Fruit fly (Drosophila melanogaster): ENCODE results near the gene CG32793.

The CG32793 gene

DNA sequence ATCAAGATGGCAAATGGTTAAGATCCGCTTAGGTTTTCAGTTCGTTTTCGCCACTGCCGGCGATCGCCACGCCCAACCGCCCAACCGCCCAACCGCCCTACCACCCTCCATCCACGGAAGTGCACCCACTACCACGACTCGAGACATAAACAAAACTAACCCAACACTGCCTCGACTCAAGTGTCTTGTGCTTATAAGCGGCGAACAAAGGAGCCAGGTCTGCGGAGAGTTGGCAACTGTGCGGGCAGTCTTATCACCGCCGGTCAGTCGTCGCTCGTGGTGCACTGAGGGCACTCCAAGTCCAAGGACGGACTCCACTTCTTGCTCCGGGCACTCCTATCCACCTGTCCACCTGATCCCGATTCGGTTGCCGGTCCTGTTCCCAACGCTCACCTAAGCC lies 39.1 kb upstream of the CG32793 start, which contains the start of gene CG3526:
Gene CG3526 (plus strand): TSS at position 301 of the 400 bp plus-strand sequence.
- TF ChIP-seq vri (GFP tag; optimal IDR thresholded peaks at IDR 0.05): no peak
- no peak for TF ChIP-seq salr (GFP tag; optimal IDR thresholded peaks at IDR 0.05)
- TF ChIP-seq Gug (GFP tag; IDR thresholded peaks at IDR 0.05): no peak
- TF ChIP-seq Hr38 (GFP tag; optimal IDR thresholded peaks at IDR 0.05): no peak
- no peak for TF ChIP-seq Sox15 (GFP tag; optimal IDR thresholded peaks at IDR 0.05)
- TF ChIP-seq CG6163 (GFP tag; IDR thresholded peaks at IDR 0.05): no peak
- no peak for TF ChIP-seq CG11294 (GFP tag; IDR thresholded peaks at IDR 0.05)
- TF ChIP-seq CG8632 (GFP tag; optimal IDR thresholded peaks at IDR 0.05): no peak
- TF ChIP-seq CG8319 (GFP tag; optimal IDR thresholded peaks at IDR 0.05): no peak

DNA sequence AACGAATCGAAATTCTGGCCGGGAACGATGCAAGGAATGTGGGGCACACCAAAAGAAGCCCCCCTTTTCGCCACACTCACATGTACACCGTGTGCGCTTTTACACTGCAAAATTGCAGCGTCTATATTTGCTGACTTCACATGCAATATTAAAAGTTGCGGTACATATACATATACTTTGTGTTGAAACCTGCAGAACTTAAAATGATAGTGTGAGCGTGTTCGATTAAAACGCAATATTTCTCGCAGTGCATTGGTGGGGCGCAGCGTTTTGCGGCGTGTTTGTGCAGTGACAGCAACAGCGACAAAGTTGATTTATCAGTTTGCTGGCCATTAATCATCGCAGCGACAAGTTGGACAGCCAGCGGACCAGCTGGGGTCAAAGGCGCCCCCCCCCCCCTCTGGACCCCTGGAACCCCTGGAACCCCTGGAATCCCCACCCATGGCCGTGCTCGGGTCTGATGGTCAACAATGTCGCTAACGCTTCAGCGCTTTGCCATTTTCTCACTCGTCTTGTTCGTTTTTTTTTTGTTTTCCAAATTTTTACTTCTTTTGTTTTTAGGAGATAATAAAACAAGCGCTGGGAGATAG lies 22.4 kb upstream of the CG32793 start:
- TF ChIP-seq Ets96B (tag; optimal IDR thresholded peaks at IDR 0.05): peak; percentile 14
- peak; percentile 10 for TF ChIP-seq CG6792 (GFP tag; optimal IDR thresholded peaks at IDR 0.05)
- TF ChIP-seq CG11294 (GFP tag; IDR thresholded peaks at IDR 0.05): no peak
- TF ChIP-seq achi (GFP tag; optimal IDR thresholded peaks at IDR 0.05): peak; percentile 3
- TF ChIP-seq salr (GFP tag; optimal IDR thresholded peaks at IDR 0.05): no peak
- peak; percentile 49 for TF ChIP-seq topi (GFP tag; optimal IDR thresholded peaks at IDR 0.05)
- peak; percentile 45 for TF ChIP-seq cyc (GFP tag; optimal IDR thresholded peaks at IDR 0.05)
- peak; percentile 24 for TF ChIP-seq OdsH (GFP tag; optimal IDR thresholded peaks at IDR 0.05)
- TF ChIP-seq Hr39 (GFP tag; optimal IDR thresholded peaks at IDR 0.05): peak; percentile 55
- TF ChIP-seq dac (GFP tag; optimal IDR thresholded peaks at IDR 0.05): no peak
- TF ChIP-seq Sox15 (GFP tag; optimal IDR thresholded peaks at IDR 0.05): peak; percentile 24
- TF ChIP-seq CG9139 (GFP tag; optimal IDR thresholded peaks at IDR 0.05): no peak
- TF ChIP-seq CG11762 (GFP tag; optimal IDR thresholded peaks at IDR 0.05; ENCODE audit: insufficient read depth): no peak
- no peak for TF ChIP-seq CG11902 (GFP tag; optimal IDR thresholded peaks at IDR 0.05)
- TF ChIP-seq CG3032 (tag; optimal IDR thresholded peaks at IDR 0.05): no peak
- peak; percentile 36 for TF ChIP-seq esn (GFP tag; optimal IDR thresholded peaks at IDR 0.05)
- peak; percentile 33 for TF ChIP-seq lz (GFP tag; optimal IDR thresholded peaks at IDR 0.05)
- peak; percentile 74 for TF ChIP-seq svp (GFP tag)
- TF ChIP-seq Ets21C (GFP tag; optimal IDR thresholded peaks at IDR 0.05): peak; percentile 20
- TF ChIP-seq Eip75B (GFP tag; optimal IDR thresholded peaks at IDR 0.05): no peak
- TF ChIP-seq Smox (GFP tag; optimal IDR thresholded peaks at IDR 0.05): peak; percentile 26
- no peak for TF ChIP-seq CG6276 (GFP tag; optimal IDR thresholded peaks at IDR 0.05)
- no peak for TF ChIP-seq CG8632 (GFP tag; optimal IDR thresholded peaks at IDR 0.05)
- TF ChIP-seq CG8319 (GFP tag; optimal IDR thresholded peaks at IDR 0.05): no peak
- TF ChIP-seq CG10631 (GFP tag; optimal IDR thresholded peaks at IDR 0.05): peak; percentile 15
- TF ChIP-seq CG31627 (GFP tag; optimal IDR thresholded peaks at IDR 0.05): peak; percentile 49
- no peak for TF ChIP-seq CG15336 (GFP tag; IDR thresholded peaks at IDR 0.05)
- no peak; the same call in 1 of the 2 replicates for TF ChIP-seq Gug (GFP tag; IDR thresholded peaks at IDR 0.05)
- TF ChIP-seq net (GFP tag; optimal IDR thresholded peaks at IDR 0.05): no peak
- TF ChIP-seq Sox102F (GFP tag; optimal IDR thresholded peaks at IDR 0.05): peak; percentile 0
- peak; percentile 24; the same call in 1 of the 3 replicates for TF ChIP-seq eg (GFP tag; IDR thresholded peaks at IDR 0.05)
- peak; percentile 10 for TF ChIP-seq CG32006 (GFP tag; optimal IDR thresholded peaks at IDR 0.05)
- TF ChIP-seq Sox14 (GFP tag; optimal IDR thresholded peaks at IDR 0.05): peak; percentile 9
- peak; percentile 75 for TF ChIP-seq Eip78C (GFP tag)
- peak; percentile 43 for TF ChIP-seq Met (GFP tag; optimal IDR thresholded peaks at IDR 0.05)
- peak; percentile 21 for TF ChIP-seq CG10669 (GFP tag; optimal IDR thresholded peaks at IDR 0.05)
- TF ChIP-seq Lpt (GFP tag; optimal IDR thresholded peaks at IDR 0.05): no peak
- TF ChIP-seq pdm3 (GFP tag; optimal IDR thresholded peaks at IDR 0.05): peak; percentile 36
- TF ChIP-seq CG3919 (GFP tag; optimal IDR thresholded peaks at IDR 0.05): peak; percentile 31
- no peak for TF ChIP-seq CG7368 (GFP tag; optimal IDR thresholded peaks at IDR 0.05)
